Worm (Caenorhabditis elegans) whole organism, L4 larva: ENCODE results near the gene B0457.4.

Experiments
- F37D6.2 ChIP-seq: sonication (generic microtip); optimal IDR thresholded peaks from 2 replicates; lab custom pipeline; 2016; ENCODE audit warnings: mild to moderate bottlenecking, missing genetic modification characterization, missing compliant biosample characterization
- aly-2 ChIP-seq: sonication (generic microtip); optimal IDR thresholded peaks from 2 replicates; lab custom pipeline; 2018; ENCODE audit warnings: missing biosample characterization, missing genetic modification characterization
- ceh-82 ChIP-seq: sonication (generic microtip); optimal IDR thresholded peaks from 2 replicates; lab custom pipeline; 2017; ENCODE audit warnings: missing biosample characterization, missing genetic modification characterization
- ces-1 ChIP-seq: fragments of 150-350 bp; sonication (generic microtip); optimal IDR thresholded peaks from 4 replicates; lab custom pipeline; 2014; ENCODE audit warnings: missing biosample characterization, missing genetic modification reagents, missing genetic modification characterization
- cey-2 ChIP-seq: sonication (generic microtip); optimal IDR thresholded peaks from 3 replicates; lab custom pipeline; 2017; ENCODE audit warnings: missing genetic modification characterization, mild to moderate bottlenecking, missing compliant biosample characterization, antibody characterized with exemption, borderline replicate concordance; ENCODE audit not compliant: insufficient read depth
- daf-12 ChIP-seq: fragments of 150-350 bp; optimal IDR thresholded peaks from 2 replicates; lab custom pipeline; 2014; ENCODE audit warnings: missing biosample characterization, missing genetic modification reagents, missing genetic modification characterization
- hif-1 ChIP-seq, 2 experiments: sonication (generic microtip); optimal IDR thresholded peaks; 2 replicates each; lab custom pipeline; 2016 to 2017; ENCODE audit warnings: missing compliant biosample characterization in 2 of 2, missing genetic modification characterization in 2 of 2, missing genetic modification reagents in 2 of 2, missing genotype in 2 of 2, mild to moderate bottlenecking in 1 of 2
- hlh-11 ChIP-seq: fragments of 200-800 bp; sonication (Bioruptor generic); optimal IDR thresholded peaks from 2 replicates; lab custom pipeline; 2018; ENCODE audit warnings: mild to moderate bottlenecking, missing genetic modification characterization, missing compliant biosample characterization
- jun-1 ChIP-seq: fragments of 150-350 bp; optimal IDR thresholded peaks from 2 replicates; lab custom pipeline; 2014; ENCODE audit warnings: missing biosample characterization, missing genetic modification reagents, missing genetic modification characterization
- lin-13 ChIP-seq: fragments of 150-350 bp; optimal IDR thresholded peaks from 2 replicates; lab custom pipeline; 2014; ENCODE audit warnings: missing biosample characterization, missing genetic modification reagents, missing genetic modification characterization
- lin-15B ChIP-seq: fragments of 150-350 bp; sonication (generic microtip); optimal IDR thresholded peaks from 3 replicates; lab custom pipeline; 2014; ENCODE audit warnings: missing biosample characterization, missing genetic modification characterization
- mep-1 ChIP-seq: fragments of 150-350 bp; sonication (generic microtip); optimal IDR thresholded peaks from 3 replicates; lab custom pipeline; 2014; ENCODE audit warnings: missing biosample characterization, missing genetic modification characterization
- unc-39 ChIP-seq: sonication (generic microtip); optimal IDR thresholded peaks from 2 replicates; lab custom pipeline; 2017; ENCODE audit warnings: missing biosample characterization, missing genetic modification characterization
- zfp-3 ChIP-seq: fragments of 200-800 bp; sonication (Bioruptor generic); conservative IDR thresholded peaks from 2 replicates; pipeline ENCODE4 v1.3.6; 2022; ENCODE audit warnings: missing genetic modification reagents, missing genetic modification characterization, missing compliant biosample characterization

DNA sequence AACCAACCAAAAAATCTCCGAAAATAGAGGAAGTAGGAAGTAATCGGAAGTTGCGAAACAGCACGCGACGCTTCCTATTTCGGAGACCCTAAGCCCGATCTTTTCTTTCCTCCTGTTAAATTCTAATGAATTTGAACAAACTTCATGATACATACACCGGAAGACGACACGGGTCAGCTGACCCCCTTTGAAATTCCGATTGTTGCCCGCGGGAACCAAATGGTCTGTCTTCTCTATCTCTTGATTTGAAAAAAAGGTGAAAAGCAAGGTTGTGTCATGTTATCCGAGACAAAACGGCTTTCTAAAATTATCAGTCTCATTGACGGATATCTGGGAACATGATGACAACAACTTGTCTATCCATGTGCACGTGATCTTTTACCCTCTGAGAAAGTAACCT, 47.3 kb upstream of the B0457.4 start:
- TF ChIP-seq jun-1 (tag; lab: Kevin White, UChicago) (no peak), zfp-3 (GFP tag; lab: Robert Waterston, UW) (no peak), lin-15B (tag; lab: Kevin White, UChicago) (no peak), F37D6.2 (tag; lab: Kevin White, UChicago) (no peak), cey-2 (no peak), lin-13 (GFP tag; lab: Kevin White, UChicago) (no peak), ces-1 (GFP tag; lab: Kevin White, UChicago) (no peak), hif-1 (tag; optimal IDR thresholded peaks at IDR 0.05; lab: Kevin White, UChicago) (no peak), hlh-11 (tag; lab: Kevin White, UChicago) (peak; percentile 22), unc-39 (tag; lab: Kevin White, UChicago) (no peak), aly-2 (tag; lab: Kevin White, UChicago) (no peak), mep-1 (tag; lab: Kevin White, UChicago) (no peak), ceh-82 (tag; lab: Kevin White, UChicago) (no peak), daf-12 (tag; lab: Kevin White, UChicago) (no peak)
